Worm (Caenorhabditis elegans) whole organism, L4/young adult: ENCODE data around the gene col-146.

Experiments used
- W03F9.2 ChIP-seq: fragments of 150-350 bp; optimal IDR thresholded peaks from 2 replicates; lab custom pipeline; 2014; ENCODE audit warnings: missing biosample characterization, missing genetic modification characterization
- dao-5 ChIP-seq: sonication (generic microtip); optimal IDR thresholded peaks from 2 replicates; lab custom pipeline; 2016; ENCODE audit warnings: missing genotype, missing genetic modification characterization, moderate library complexity, missing compliant biosample characterization
- him-1 ChIP-seq: sonication (generic microtip); optimal IDR thresholded peaks from 2 replicates; lab custom pipeline; 2016; ENCODE audit warnings: missing genotype, missing genetic modification reagents, missing genetic modification characterization, missing compliant biosample characterization

DNA sequence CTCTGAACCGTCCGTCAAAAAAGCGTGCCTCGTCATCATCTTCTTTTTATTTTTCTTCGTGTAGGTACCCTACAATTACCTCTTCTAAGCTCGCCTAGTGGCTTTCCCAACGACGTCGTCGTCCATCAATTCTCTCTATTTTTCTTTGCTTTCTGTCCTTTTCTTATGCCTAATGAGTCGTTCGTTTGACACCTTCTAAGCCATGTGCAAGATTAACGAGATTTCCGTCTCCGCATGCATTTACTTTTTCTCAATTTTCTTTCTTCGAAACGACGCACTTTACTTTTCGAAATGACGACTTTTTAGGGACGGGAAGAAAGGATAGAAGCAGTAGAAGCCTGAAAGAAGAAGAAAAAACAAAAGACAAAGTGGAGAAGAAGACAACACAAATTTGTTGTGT is 36.7 kb downstream of the col-146 start, which contains the start of gene ZK287.1:
- TF ChIP-seq dao-5 (tag; lab: Kevin White, UChicago) (no peak), him-1 (tag; lab: Kevin White, UChicago) (no peak), W03F9.2 (tag; lab: Kevin White, UChicago) (no peak)
